Worm (Caenorhabditis elegans) whole organism, young adult: Measurements from ENCODE around the gene F36H1.12.

Experiments
- B0019.2 ChIP-seq: fragments of 200-800 bp; sonication (Bioruptor generic); conservative IDR thresholded peaks from 2 replicates; pipeline ENCODE4 v1.3.6; 2022; ENCODE audit warnings: missing genetic modification reagents, missing genetic modification characterization, missing compliant biosample characterization
- B0336.3 ChIP-seq: fragments of 200-800 bp; sonication (Bioruptor generic); IDR thresholded peaks from 2 replicates; pipeline ENCODE4 v1.3.6; 2022; ENCODE audit warnings: missing genetic modification characterization, missing compliant biosample characterization
- C06A6.2 ChIP-seq: fragments of 200-800 bp; sonication (Bioruptor generic); conservative IDR thresholded peaks from 2 replicates; pipeline ENCODE4 v1.3.6; 2022; ENCODE audit warnings: missing genetic modification characterization, missing compliant biosample characterization
- F10E7.11 ChIP-seq: sonication (generic microtip); optimal IDR thresholded peaks from 2 replicates; lab custom pipeline; 2017; ENCODE audit warnings: mild to moderate bottlenecking, missing genetic modification characterization, moderate library complexity, missing compliant biosample characterization
- F22D6.2 ChIP-seq: sonication (generic microtip); optimal IDR thresholded peaks from 2 replicates; lab custom pipeline; 2016; ENCODE audit warnings: mild to moderate bottlenecking, missing genetic modification characterization, missing compliant biosample characterization
- F23B12.7 ChIP-seq: sonication (generic microtip); optimal IDR thresholded peaks from 2 replicates; lab custom pipeline; 2017; ENCODE audit warnings: missing genetic modification characterization, mild to moderate bottlenecking, missing compliant biosample characterization, antibody characterized with exemption, moderate library complexity; ENCODE audit not compliant: insufficient read depth
- F37B4.10 ChIP-seq: fragments of 200-800 bp; sonication (Bioruptor generic); IDR thresholded peaks from 2 replicates; pipeline ENCODE4 v1.3.6; 2022; ENCODE audit warnings: missing genetic modification characterization, missing compliant biosample characterization
- K11D2.4 ChIP-seq: fragments of 200-800 bp; sonication (Bioruptor generic); IDR thresholded peaks from 2 replicates; pipeline ENCODE4 v1.3.6; 2022; ENCODE audit warnings: missing genetic modification reagents, missing genetic modification characterization, missing compliant biosample characterization
- K12H6.12 ChIP-seq: fragments of 200-800 bp; sonication (Bioruptor generic); optimal IDR thresholded peaks from 2 replicates; lab custom pipeline; 2018; ENCODE audit warnings: mild to moderate bottlenecking, missing genetic modification characterization, missing compliant biosample characterization
- Y53F4B.3 ChIP-seq: fragments of 200-800 bp; sonication (Bioruptor generic); IDR thresholded peaks from 2 replicates; pipeline ENCODE4 v1.3.6; 2022; ENCODE audit warnings: missing genetic modification reagents, missing genetic modification characterization, missing compliant biosample characterization
- Y67H2A.10 ChIP-seq: fragments of 200-800 bp; sonication (Bioruptor generic); conservative IDR thresholded peaks from 2 replicates; pipeline ENCODE4 v1.3.6; 2022; ENCODE audit warnings: missing genetic modification reagents, missing genetic modification characterization, missing compliant biosample characterization
- ZK185.1 ChIP-seq: sonication (generic microtip); optimal IDR thresholded peaks from 2 replicates; lab custom pipeline; 2016; ENCODE audit warnings: mild to moderate bottlenecking, missing genetic modification characterization, missing compliant biosample characterization; ENCODE audit not compliant: poor library complexity, severe bottlenecking
- ama-1 ChIP-seq, 3 experiments: fragments of 150-350 bp in 1 of 3; sonication (generic microtip) in 2 of 3; optimal IDR thresholded peaks; 2 replicates each; lab custom pipeline; 2014 to 2018; ENCODE audit warnings: missing biosample characterization in 2 of 3, missing genetic modification characterization in 2 of 3, missing genetic modification reagents in 2 of 3
- atf-7 ChIP-seq: sonication (generic microtip); optimal IDR thresholded peaks from 2 replicates; lab custom pipeline; 2017; ENCODE audit warnings: mild to moderate bottlenecking, missing genetic modification characterization, missing compliant biosample characterization
- athp-1 ChIP-seq: sonication (generic microtip); optimal IDR thresholded peaks from 2 replicates; lab custom pipeline; 2017; ENCODE audit warnings: mild to moderate bottlenecking, missing genetic modification characterization, missing compliant biosample characterization
- attf-6 ChIP-seq: fragments of 200-800 bp; sonication (Bioruptor generic); IDR thresholded peaks from 2 replicates; pipeline ENCODE4 v1.3.6; 2022; ENCODE audit warnings: missing genetic modification reagents, missing genetic modification characterization, missing compliant biosample characterization
- cebp-1 ChIP-seq, 2 experiments: fragments of 200-800 bp in 1 of 2; sonication (Bioruptor generic) in 1 of 2; sonication (generic microtip) in 1 of 2; IDR thresholded peaks in 1 of 2; optimal IDR thresholded peaks in 1 of 2; 2 replicates each; pipeline versions ENCODE4 v1.3.6 to Lab custom; 2017 to 2022; ENCODE audit warnings: missing compliant biosample characterization in 2 of 2, missing genetic modification characterization in 2 of 2, mild to moderate bottlenecking in 1 of 2, missing genetic modification reagents in 1 of 2, moderate library complexity in 1 of 2
- ceh-27 ChIP-seq: fragments of 200-800 bp; sonication (Bioruptor generic); optimal IDR thresholded peaks from 2 replicates; lab custom pipeline; 2018; ENCODE audit warnings: mild to moderate bottlenecking, missing genetic modification characterization, moderate library complexity, missing compliant biosample characterization
- ceh-40 ChIP-seq: fragments of 200-800 bp; sonication (Bioruptor generic); IDR thresholded peaks from 2 replicates; pipeline ENCODE4 v1.3.6; 2022; ENCODE audit warnings: missing genetic modification characterization, missing compliant biosample characterization
- efl-1 ChIP-seq: fragments of 150-350 bp; optimal IDR thresholded peaks from 2 replicates; lab custom pipeline; 2014; ENCODE audit warnings: missing biosample characterization, missing genetic modification reagents, missing genetic modification characterization
- egl-18 ChIP-seq: fragments of 200-800 bp; sonication (Bioruptor generic); IDR thresholded peaks from 2 replicates; pipeline ENCODE4 v1.3.6; 2022; ENCODE audit warnings: missing genetic modification reagents, missing genetic modification characterization, missing compliant biosample characterization
- gei-17 ChIP-seq: fragments of 200-800 bp; sonication (Bioruptor generic); optimal IDR thresholded peaks from 2 replicates; lab custom pipeline; 2018; ENCODE audit warnings: mild to moderate bottlenecking, missing genetic modification characterization, missing compliant biosample characterization
- him-1 ChIP-seq: sonication (generic microtip); optimal IDR thresholded peaks from 2 replicates; lab custom pipeline; 2016; ENCODE audit warnings: missing genotype, missing genetic modification reagents, missing genetic modification characterization, missing compliant biosample characterization
- hlh-12 ChIP-seq: sonication (generic microtip); optimal IDR thresholded peaks from 2 replicates; lab custom pipeline; 2016; ENCODE audit warnings: missing genetic modification characterization, missing compliant biosample characterization
- hmg-20 ChIP-seq: fragments of 200-800 bp; sonication (Bioruptor generic); IDR thresholded peaks from 2 replicates; pipeline ENCODE4 v1.3.6; 2022; ENCODE audit warnings: missing genetic modification reagents, missing genetic modification characterization, missing compliant biosample characterization
- lag-1 ChIP-seq: fragments of 200-800 bp; sonication (Bioruptor generic); IDR thresholded peaks from 2 replicates; pipeline ENCODE4 v1.3.6; 2022; ENCODE audit warnings: missing genetic modification reagents, missing genetic modification characterization, missing compliant biosample characterization
- let-526 ChIP-seq: fragments of 200-800 bp; sonication (Bioruptor generic); IDR thresholded peaks from 2 replicates; pipeline ENCODE4 v1.3.6; 2022; ENCODE audit warnings: missing genetic modification reagents, missing genetic modification characterization, missing compliant biosample characterization
- let-607 ChIP-seq, 2 experiments: fragments of 200-800 bp in 1 of 2; sonication (Bioruptor generic) in 1 of 2; sonication (generic microtip) in 1 of 2; optimal IDR thresholded peaks; 2 replicates each; lab custom pipeline; 2016 to 2018; ENCODE audit warnings: mild to moderate bottlenecking in 2 of 2, missing compliant biosample characterization in 2 of 2, missing genetic modification characterization in 2 of 2, moderate library complexity in 2 of 2, missing genotype in 1 of 2
- lir-1 ChIP-seq: fragments of 200-800 bp; sonication (Bioruptor generic); conservative IDR thresholded peaks from 2 replicates; pipeline ENCODE4 v1.3.6; 2022; ENCODE audit warnings: missing genetic modification reagents, missing genetic modification characterization, missing compliant biosample characterization
- madf-3 ChIP-seq: fragments of 200-800 bp; sonication (Bioruptor generic); IDR thresholded peaks from 2 replicates; pipeline ENCODE4 v1.3.6; 2022; ENCODE audit warnings: missing genetic modification reagents, missing genetic modification characterization, missing compliant biosample characterization
- madf-6 ChIP-seq: fragments of 200-800 bp; sonication (Bioruptor generic); IDR thresholded peaks from 2 replicates; pipeline ENCODE4 v1.3.6; 2022; ENCODE audit warnings: missing genetic modification reagents, missing genetic modification characterization, missing compliant biosample characterization
- mel-28 ChIP-seq: sonication (generic microtip); optimal IDR thresholded peaks from 2 replicates; lab custom pipeline; 2016; ENCODE audit warnings: borderline replicate concordance, mild to moderate bottlenecking, missing genetic modification characterization, missing compliant biosample characterization
- mxl-1 ChIP-seq: sonication (generic microtip); optimal IDR thresholded peaks from 2 replicates; lab custom pipeline; 2016; ENCODE audit warnings: missing genetic modification characterization, missing compliant biosample characterization
- nhr-120 ChIP-seq: fragments of 200-800 bp; sonication (Bioruptor generic); IDR thresholded peaks from 2 replicates; pipeline ENCODE4 v1.3.6; 2022; ENCODE audit warnings: missing genetic modification characterization, missing compliant biosample characterization
- nhr-80 ChIP-seq: sonication (generic microtip); optimal IDR thresholded peaks from 2 replicates; lab custom pipeline; 2016; ENCODE audit warnings: missing genetic modification characterization, missing compliant biosample characterization
- pbrm-1 ChIP-seq: fragments of 200-800 bp; sonication (Bioruptor generic); IDR thresholded peaks from 2 replicates; pipeline ENCODE4 v1.3.6; 2022; ENCODE audit warnings: missing genetic modification reagents, missing genetic modification characterization, missing compliant biosample characterization
- rcor-1 ChIP-seq: fragments of 200-800 bp; sonication (Bioruptor generic); IDR thresholded peaks from 2 replicates; pipeline ENCODE4 v1.3.6; 2022; ENCODE audit warnings: missing genetic modification reagents, missing genetic modification characterization, missing compliant biosample characterization
- rpc-1 ChIP-seq, 2 experiments: fragments of 150-350 bp in 1 of 2; sonication (generic microtip) in 1 of 2; optimal IDR thresholded peaks; 2 replicates each; lab custom pipeline; 2014 to 2018; ENCODE audit warnings: missing biosample characterization in 1 of 2, missing genetic modification characterization in 1 of 2, missing genetic modification reagents in 1 of 2, missing genotype in 1 of 2
- snpc-1.3 ChIP-seq: sonication (generic microtip); optimal IDR thresholded peaks from 2 replicates; lab custom pipeline; 2017; ENCODE audit warnings: missing genetic modification characterization, mild to moderate bottlenecking, missing compliant biosample characterization, antibody characterized with exemption, moderate library complexity, missing genotype, missing genetic modification reagents; ENCODE audit not compliant: insufficient read depth
- snpc-3.4 ChIP-seq: sonication (generic microtip); optimal IDR thresholded peaks from 2 replicates; lab custom pipeline; 2017; ENCODE audit warnings: missing genetic modification characterization, mild to moderate bottlenecking, missing compliant biosample characterization, antibody characterized with exemption, moderate library complexity, missing genotype, missing genetic modification reagents
- somi-1 ChIP-seq: fragments of 200-800 bp; sonication (Bioruptor generic); optimal IDR thresholded peaks from 2 replicates; lab custom pipeline; 2018; ENCODE audit warnings: mild to moderate bottlenecking, missing genetic modification characterization, missing compliant biosample characterization
- tlf-1 ChIP-seq: fragments of 200-800 bp; sonication (Bioruptor generic); optimal IDR thresholded peaks from 2 replicates; lab custom pipeline; 2018; ENCODE audit warnings: mild to moderate bottlenecking, missing genetic modification characterization, missing compliant biosample characterization
- unc-62 ChIP-seq: fragments of 150-350 bp; optimal IDR thresholded peaks from 2 replicates; lab custom pipeline; 2014; ENCODE audit warnings: missing biosample characterization, missing genetic modification reagents, missing genetic modification characterization
- ztf-18 ChIP-seq: sonication (generic microtip); optimal IDR thresholded peaks from 2 replicates; lab custom pipeline; 2016; ENCODE audit warnings: missing genotype, mild to moderate bottlenecking, missing genetic modification characterization, missing compliant biosample characterization
- ztf-28 ChIP-seq: fragments of 200-800 bp; sonication (Bioruptor generic); IDR thresholded peaks from 2 replicates; pipeline ENCODE4 v1.3.6; 2022; ENCODE audit warnings: missing genetic modification reagents, missing genetic modification characterization, missing compliant biosample characterization
- ztf-3 ChIP-seq: fragments of 200-800 bp; sonication (Bioruptor generic); optimal IDR thresholded peaks from 2 replicates; lab custom pipeline; 2018; ENCODE audit warnings: mild to moderate bottlenecking, missing genetic modification characterization, missing compliant biosample characterization

Gene F36H1.12

ce11 chrIV:11082789-11083235 is 29.3 kb upstream of the F36H1.12 start:
- TF ChIP-seq gei-17 (GFP tag; lab: Kevin White, UChicago): peak; percentile 2
- TF ChIP-seq ceh-40 (GFP tag; lab: Robert Waterston, UW): no peak
- no peak for TF ChIP-seq snpc-3.4 (tag; lab: Kevin White, UChicago)
- TF ChIP-seq ztf-3 (GFP tag; lab: Kevin White, UChicago): no peak
- TF ChIP-seq cebp-1 (GFP tag; IDR thresholded peaks at IDR 0.05; lab: Robert Waterston, UW): 0 out of 2 replicates have a peak, but pooled peaks have one; percentile 56
- TF ChIP-seq cebp-1 (tag; optimal IDR thresholded peaks at IDR 0.05; lab: Kevin White, UChicago): peak; percentile 92
- TF ChIP-seq madf-3 (GFP tag; lab: Robert Waterston, UW): 0 out of 2 replicates have a peak, but pooled peaks have one; percentile 69
- peak; percentile 85 for TF ChIP-seq athp-1 (tag; lab: Kevin White, UChicago)
- TF ChIP-seq ztf-28 (GFP tag; lab: Robert Waterston, UW): no peak
- peak; percentile 91 for TF ChIP-seq ZK185.1
- TF ChIP-seq snpc-1.3 (tag; lab: Kevin White, UChicago): no peak
- no peak for TF ChIP-seq lag-1 (GFP tag; lab: Robert Waterston, UW)
- peak; percentile 86; the same call in 1 of the 2 replicates for TF ChIP-seq K11D2.4 (GFP tag; lab: Robert Waterston, UW)
- TF ChIP-seq B0019.2: no peak
- TF ChIP-seq efl-1 (GFP tag; lab: Kevin White, UChicago): no peak
- peak; percentile 27 for TF ChIP-seq F23B12.7 (tag; lab: Kevin White, UChicago)
- TF ChIP-seq B0336.3 (GFP tag; lab: Robert Waterston, UW): peak; percentile 89
- TF ChIP-seq mxl-1 (tag; lab: Kevin White, UChicago): no peak
- TF ChIP-seq ama-1 (optimal IDR thresholded peaks at IDR 0.05; lab: Kevin White, UChicago): peak; percentile 24
- peak in 1 of 2 experiments; percentile 40 for TF ChIP-seq ama-1 (GFP tag; optimal IDR thresholded peaks at IDR 0.05; lab: Kevin White, UChicago)
- peak; percentile 85 to 87 for TF ChIP-seq let-607 (tag; optimal IDR thresholded peaks at IDR 0.05; lab: Kevin White, UChicago)
- peak; percentile 64 for TF ChIP-seq F22D6.2
- peak; percentile 65 for TF ChIP-seq mel-28 (tag; lab: Kevin White, UChicago)
- TF ChIP-seq tlf-1 (GFP tag; lab: Kevin White, UChicago): peak; percentile 81
- TF ChIP-seq ceh-27 (GFP tag; lab: Kevin White, UChicago): peak; percentile 90
- TF ChIP-seq nhr-80: peak; percentile 75
- peak; percentile 78; the same call in 1 of the 2 replicates for TF ChIP-seq egl-18 (GFP tag; lab: Robert Waterston, UW)
- TF ChIP-seq him-1 (tag; lab: Kevin White, UChicago): no peak
- TF ChIP-seq attf-6 (GFP tag; lab: Robert Waterston, UW): peak; percentile 13; the same call in 1 of the 2 replicates
- peak; percentile 74 for TF ChIP-seq somi-1
- TF ChIP-seq let-526: 0 out of 2 replicates have a peak, but pooled peaks have one; percentile 60
- TF ChIP-seq Y67H2A.10 (GFP tag; lab: Robert Waterston, UW): peak; percentile 54; the same call in 1 of the 2 replicates
- peak; percentile 69 for TF ChIP-seq ztf-18 (tag; lab: Kevin White, UChicago)
- peak; percentile 12; the same call in 1 of the 2 replicates for TF ChIP-seq madf-6 (GFP tag; lab: Robert Waterston, UW)
- TF ChIP-seq rpc-1 (optimal IDR thresholded peaks at IDR 0.05; lab: Kevin White, UChicago): no peak
- no peak for TF ChIP-seq rpc-1 (tag; optimal IDR thresholded peaks at IDR 0.05; lab: Kevin White, UChicago)
- no peak for TF ChIP-seq F37B4.10 (GFP tag; lab: Robert Waterston, UW)
- peak; percentile 0 for TF ChIP-seq F10E7.11 (tag; lab: Kevin White, UChicago)
- TF ChIP-seq K12H6.12 (tag; lab: Kevin White, UChicago): peak; percentile 90
- peak; percentile 53 for TF ChIP-seq unc-62 (GFP tag; lab: Kevin White, UChicago)
- no peak for TF ChIP-seq Y53F4B.3
- TF ChIP-seq nhr-120 (GFP tag; lab: Robert Waterston, UW): no peak
- peak; percentile 82; the same call in 1 of the 2 replicates for TF ChIP-seq pbrm-1 (GFP tag; lab: Robert Waterston, UW)
- peak; percentile 63 for TF ChIP-seq rcor-1 (GFP tag; lab: Robert Waterston, UW)
- TF ChIP-seq C06A6.2: peak; percentile 89
- peak; percentile 87 for TF ChIP-seq atf-7 (tag; lab: Kevin White, UChicago)
- peak; percentile 97 for TF ChIP-seq lir-1
- 0 out of 2 replicates have a peak, but pooled peaks have one; percentile 16 for TF ChIP-seq hmg-20 (GFP tag; lab: Robert Waterston, UW)
- TF ChIP-seq hlh-12 (tag; lab: Kevin White, UChicago): no peak
